Fruit fly (Drosophila melanogaster) whole organism: ENCODE measurements around the gene CG7794.

Source experiments
- pan ChIP-seq: fragments of >200 bp; optimal IDR thresholded peaks from 2 replicates; lab custom pipeline; 2017
- psq ChIP-seq: fragments of >200 bp; optimal IDR thresholded peaks from 2 replicates; lab custom pipeline; 2017

- TF ChIP-seq psq (lab: Kevin White, UChicago) (no peak), pan (lab: Kevin White, UChicago) (no peak)
Measured at dm6 chr3R:18006483-18006882, 17.0 kb upstream of the CG7794 start.
